Fruit fly (Drosophila melanogaster) whole organism, pupa: ENCODE measurements around the gene alpha-Man-Ia.

Experiments
- CG10348 ChIP-seq: fragments of 200-800 bp; sonication (Bioruptor generic); IDR thresholded peaks from 2 replicates; pipeline ENCODE4 v1.3.6; 2022; ENCODE audit warnings: missing biosample characterization, missing genetic modification characterization
- CG14655 ChIP-seq: fragments of 200-800 bp; sonication (Bioruptor generic); optimal IDR thresholded peaks from 3 replicates; lab custom pipeline; 2017; ENCODE audit warnings: mild to moderate bottlenecking, missing biosample characterization, missing genetic modification reagents, missing genetic modification characterization
- CG17806 ChIP-seq: fragments of 200-800 bp; sonication (Bioruptor generic); optimal IDR thresholded peaks from 2 replicates; lab custom pipeline; 2018; ENCODE audit warnings: missing biosample characterization, mild to moderate bottlenecking, missing genetic modification characterization, moderate library complexity
- CG32121 ChIP-seq: fragments of 200-800 bp; sonication (Bioruptor generic); IDR thresholded peaks from 2 replicates; pipeline ENCODE4 v1.3.6; 2022; ENCODE audit warnings: missing biosample characterization, missing genetic modification characterization
- CG34367 ChIP-seq: fragments of 200-800 bp; sonication (Bioruptor generic); optimal IDR thresholded peaks from 2 replicates; lab custom pipeline; 2018; ENCODE audit warnings: missing biosample characterization, mild to moderate bottlenecking, missing genetic modification characterization
- CG8301 ChIP-seq: fragments of 200-800 bp; sonication (Bioruptor generic); optimal IDR thresholded peaks from 2 replicates; lab custom pipeline; 2018; ENCODE audit warnings: missing biosample characterization, mild to moderate bottlenecking, missing genetic modification characterization
- CG9948 ChIP-seq: fragments of 200-800 bp; sonication (Bioruptor generic); optimal IDR thresholded peaks from 2 replicates; lab custom pipeline; 2018; ENCODE audit warnings: missing biosample characterization, mild to moderate bottlenecking, missing genetic modification characterization, moderate library complexity
- fd96Ca ChIP-seq: fragments of 200-800 bp; sonication (Bioruptor generic); IDR thresholded peaks from 3 replicates; pipeline ENCODE4 v1.3.6; 2022; ENCODE audit warnings: missing biosample characterization, missing genetic modification characterization
- rn ChIP-seq: fragments of 200-800 bp; sonication (Bioruptor generic); IDR thresholded peaks from 2 replicates; pipeline ENCODE4 v1.3.6; 2022; ENCODE audit warnings: missing biosample characterization, missing genetic modification characterization

DNA sequence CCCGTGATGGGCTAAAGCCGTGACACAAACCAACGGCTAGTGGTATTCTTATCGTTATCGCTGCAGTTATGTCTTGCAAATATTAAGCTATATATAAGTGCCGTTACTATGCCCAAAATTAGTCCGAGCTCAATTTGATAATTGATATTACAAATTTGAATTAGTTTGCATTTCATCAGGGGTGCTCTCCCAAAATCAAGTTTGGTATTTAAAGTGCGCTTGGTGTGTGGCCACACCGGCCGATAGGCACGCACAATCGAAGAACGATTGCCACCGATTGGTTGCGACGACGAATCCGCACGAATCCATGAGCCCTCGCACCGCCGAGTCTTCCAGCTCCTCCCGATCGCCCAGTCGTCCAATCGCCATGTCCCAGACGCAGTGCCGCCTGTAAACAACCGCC is 42.0 kb upstream of the alpha-Man-Ia start, which contains the start of gene CG17841:
- TF ChIP-seq CG34367 (tag; lab: Kevin White, UChicago) (no peak), fd96Ca (GFP tag; lab: Robert Waterston, UW) (no peak), CG10348 (no peak), rn (GFP tag; lab: Robert Waterston, UW) (no peak), CG17806 (tag; lab: Kevin White, UChicago) (no peak), CG8301 (tag; lab: Kevin White, UChicago) (no peak), CG14655 (GFP tag; lab: Kevin White, UChicago) (no peak), CG9948 (tag; lab: Kevin White, UChicago) (no peak), CG32121 (GFP tag; lab: Robert Waterston, UW) (no peak)
